Fruit fly (Drosophila melanogaster) whole organism, embryonic: ENCODE results near the gene CG11168.

Experiments
- Asciz ChIP-seq: fragments of 200-800 bp; sonication (Bioruptor generic); optimal IDR thresholded peaks from 2 replicates; lab custom pipeline; 2017; ENCODE audit warnings: missing biosample characterization, mild to moderate bottlenecking, missing genetic modification characterization, missing genetic modification reagents
- CG10209 ChIP-seq: fragments of 200-800 bp; sonication (Bioruptor generic); optimal IDR thresholded peaks from 3 replicates; lab custom pipeline; 2017; ENCODE audit warnings: missing biosample characterization, mild to moderate bottlenecking, missing genetic modification characterization, missing genetic modification reagents
- CG10565 ChIP-seq: fragments of 200-800 bp; sonication (Bioruptor generic); optimal IDR thresholded peaks from 3 replicates; lab custom pipeline; 2016; ENCODE audit warnings: missing biosample characterization, mild to moderate bottlenecking, missing genetic modification characterization
- CG13775 ChIP-seq: fragments of 200-800 bp; sonication (Bioruptor generic); optimal IDR thresholded peaks from 3 replicates; lab custom pipeline; 2017; ENCODE audit warnings: missing biosample characterization, mild to moderate bottlenecking, missing genetic modification characterization
- CG13894 ChIP-seq: fragments of 200-800 bp; sonication (Bioruptor generic); optimal IDR thresholded peaks from 3 replicates; lab custom pipeline; 2018; ENCODE audit warnings: missing biosample characterization, mild to moderate bottlenecking, missing genetic modification characterization, moderate library complexity
- CG14441 ChIP-seq: fragments of 200-800 bp; sonication (Bioruptor generic); IDR thresholded peaks from 2 replicates; pipeline ENCODE4 v1.3.6; 2022; ENCODE audit warnings: missing biosample characterization, missing genetic modification characterization
- CG14667 ChIP-seq: fragments of 200-800 bp; sonication (Bioruptor generic); IDR thresholded peaks from 2 replicates; pipeline ENCODE4 v1.3.6; 2022; ENCODE audit warnings: missing biosample characterization, missing genetic modification characterization
- CG15601 ChIP-seq: fragments of 200-800 bp; sonication (Bioruptor generic); optimal IDR thresholded peaks from 3 replicates; lab custom pipeline; 2019; ENCODE audit warnings: missing biosample characterization, mild to moderate bottlenecking, missing genetic modification characterization, moderate library complexity
- CG16815 ChIP-seq: fragments of 200-800 bp; sonication (Bioruptor generic); optimal IDR thresholded peaks from 3 replicates; lab custom pipeline; 2017; ENCODE audit warnings: missing biosample characterization, mild to moderate bottlenecking, missing genetic modification characterization
- CG17361 ChIP-seq: fragments of 200-800 bp; sonication (Bioruptor generic); IDR thresholded peaks from 3 replicates; pipeline ENCODE4 v1.3.6; 2022; ENCODE audit warnings: missing biosample characterization, missing genetic modification characterization
- CG17802 ChIP-seq: fragments of 200-800 bp; sonication (Bioruptor generic); optimal IDR thresholded peaks from 2 replicates; lab custom pipeline; 2018; ENCODE audit warnings: missing biosample characterization, mild to moderate bottlenecking, missing genetic modification characterization, moderate library complexity
- CG30020 ChIP-seq: fragments of 200-800 bp; optimal IDR thresholded peaks from 2 replicates; lab custom pipeline; 2019; ENCODE audit warnings: missing biosample characterization, mild to moderate bottlenecking, missing genetic modification characterization, moderate library complexity
- CG3726 ChIP-seq: fragments of 200-800 bp; sonication (Bioruptor generic); IDR thresholded peaks from 3 replicates; pipeline ENCODE4, ENCODE4 v1.3.6; 2022; ENCODE audit warnings: missing biosample characterization, missing genetic modification characterization
- CG4707 ChIP-seq: fragments of 200-800 bp; sonication (Bioruptor generic); optimal IDR thresholded peaks from 2 replicates; lab custom pipeline; 2018; ENCODE audit warnings: missing biosample characterization, mild to moderate bottlenecking, missing genetic modification characterization, moderate library complexity
- CG7928 ChIP-seq: fragments of 200-800 bp; sonication (Bioruptor generic); optimal IDR thresholded peaks from 2 replicates; lab custom pipeline; 2017; ENCODE audit warnings: missing biosample characterization, mild to moderate bottlenecking, missing genetic modification characterization
- CG8359 ChIP-seq: fragments of 200-800 bp; sonication (Bioruptor generic); optimal IDR thresholded peaks from 2 replicates; lab custom pipeline; 2017; ENCODE audit warnings: missing biosample characterization, mild to moderate bottlenecking, missing genetic modification characterization, borderline replicate concordance
- CG9817 ChIP-seq: fragments of 200-800 bp; sonication (Bioruptor generic); optimal IDR thresholded peaks from 2 replicates; lab custom pipeline; 2018; ENCODE audit warnings: missing biosample characterization, mild to moderate bottlenecking, missing genetic modification characterization, moderate library complexity
- D19A ChIP-seq: fragments of 200-800 bp; optimal IDR thresholded peaks from 3 replicates; lab custom pipeline; 2019; ENCODE audit warnings: missing biosample characterization, mild to moderate bottlenecking, missing genetic modification characterization, moderate library complexity
- Dfd ChIP-seq, 2 experiments: fragments of >200 bp; optimal IDR thresholded peaks; 2 replicates each; lab custom pipeline; 2017; ENCODE audit warnings: missing biosample characterization in 2 of 2, missing genetic modification characterization in 2 of 2
- Doc3 ChIP-seq: fragments of 200-800 bp; sonication (Bioruptor generic); IDR thresholded peaks from 3 replicates; pipeline ENCODE4 v1.3.6; 2022; ENCODE audit warnings: missing biosample characterization, missing genetic modification characterization; ENCODE audit not compliant: partially characterized antibody
- Gug ChIP-seq: fragments of 200-800 bp; sonication (Bioruptor generic); IDR thresholded peaks from 4 replicates; pipeline ENCODE4 v1.3.6; 2022; ENCODE audit warnings: missing biosample characterization, missing genetic modification characterization
- Hmx ChIP-seq: fragments of 200-800 bp; sonication (Bioruptor generic); optimal IDR thresholded peaks from 2 replicates; lab custom pipeline; 2016; ENCODE audit warnings: missing biosample characterization, missing genetic modification characterization
- Meics ChIP-seq: fragments of 200-800 bp; sonication (Bioruptor generic); optimal IDR thresholded peaks from 2 replicates; lab custom pipeline; 2017; ENCODE audit warnings: missing biosample characterization, mild to moderate bottlenecking, missing genetic modification characterization
- Myb ChIP-seq: fragments of 200-800 bp; sonication (Bioruptor generic); optimal IDR thresholded peaks from 2 replicates; lab custom pipeline; 2016; ENCODE audit warnings: missing biosample characterization, missing genetic modification characterization
- NfI ChIP-seq: fragments of 200-800 bp; sonication (Bioruptor generic); optimal IDR thresholded peaks from 3 replicates; lab custom pipeline; 2018; ENCODE audit warnings: missing biosample characterization, mild to moderate bottlenecking, missing genetic modification characterization, moderate library complexity
- Optix ChIP-seq: fragments of 200-800 bp; sonication (Bioruptor generic); IDR thresholded peaks from 3 replicates; pipeline ENCODE4 v1.3.6; 2022; ENCODE audit warnings: missing biosample characterization, missing genetic modification characterization
- Sin3A ChIP-seq: fragments of >200 bp; optimal IDR thresholded peaks from 2 replicates; lab custom pipeline; 2018
- ash1 ChIP-seq: fragments of 200-800 bp; sonication (Bioruptor generic); optimal IDR thresholded peaks from 2 replicates; lab custom pipeline; 2018; ENCODE audit warnings: missing biosample characterization, mild to moderate bottlenecking, missing genetic modification characterization
- az2 ChIP-seq: fragments of 200-800 bp; sonication (Bioruptor generic); optimal IDR thresholded peaks from 3 replicates; lab custom pipeline; 2016; ENCODE audit warnings: missing biosample characterization, missing genetic modification characterization
- bigmax ChIP-seq: fragments of 200-800 bp; sonication (Bioruptor generic); optimal IDR thresholded peaks from 2 replicates; lab custom pipeline; 2018; ENCODE audit warnings: missing biosample characterization, mild to moderate bottlenecking, missing genetic modification characterization
- bsh ChIP-seq, 2 experiments: fragments of 200-800 bp; sonication (Bioruptor generic); optimal IDR thresholded peaks; 2 replicates each; lab custom pipeline; 2017 to 2018; ENCODE audit warnings: mild to moderate bottlenecking in 2 of 2, missing biosample characterization in 2 of 2, missing genetic modification characterization in 2 of 2, moderate library complexity in 1 of 2
- da ChIP-seq: fragments of 200-800 bp; sonication (Bioruptor generic); optimal IDR thresholded peaks from 2 replicates; lab custom pipeline; 2016; ENCODE audit warnings: missing biosample characterization, missing genetic modification characterization
- emc ChIP-seq: fragments of 200-800 bp; sonication (Bioruptor generic); optimal IDR thresholded peaks from 2 replicates; lab custom pipeline; 2016; ENCODE audit warnings: missing biosample characterization, missing genetic modification characterization
- fd96Cb ChIP-seq: fragments of 200-800 bp; sonication (Bioruptor generic); optimal IDR thresholded peaks from 2 replicates; lab custom pipeline; 2018; ENCODE audit warnings: missing biosample characterization, mild to moderate bottlenecking, missing genetic modification characterization, moderate library complexity
- gce ChIP-seq: fragments of 200-800 bp; sonication (Bioruptor generic); IDR thresholded peaks from 3 replicates; pipeline ENCODE4 v1.3.6; 2022; ENCODE audit warnings: missing biosample characterization, missing genetic modification characterization
- gcm2 ChIP-seq: fragments of 200-800 bp; sonication (Bioruptor generic); optimal IDR thresholded peaks from 2 replicates; lab custom pipeline; 2016; ENCODE audit warnings: missing biosample characterization, missing genetic modification characterization
- gsb ChIP-seq: fragments of 200-800 bp; sonication (Bioruptor generic); IDR thresholded peaks from 2 replicates; pipeline ENCODE4 v1.3.6; 2022; ENCODE audit warnings: missing biosample characterization, missing genetic modification characterization
- gt ChIP-seq: fragments of 200-800 bp; sonication (Bioruptor generic); IDR thresholded peaks from 2 replicates; pipeline ENCODE4 v1.3.6; 2022; ENCODE audit warnings: missing biosample characterization, missing genetic modification characterization
- h ChIP-seq: fragments of >200 bp; optimal IDR thresholded peaks from 2 replicates; lab custom pipeline; 2017
- hbn ChIP-seq: fragments of 200-800 bp; sonication (Bioruptor generic); IDR thresholded peaks from 2 replicates; pipeline ENCODE4 v1.3.6; 2022; ENCODE audit warnings: missing biosample characterization, missing genetic modification characterization; ENCODE audit not compliant: partially characterized antibody
- lov ChIP-seq, 2 experiments: fragments of 200-800 bp in 1 of 2; fragments of >200 bp in 1 of 2; sonication (Bioruptor generic) in 1 of 2; IDR thresholded peaks in 1 of 2; optimal IDR thresholded peaks in 1 of 2; 2 replicates in 1 of 2; 3 replicates in 1 of 2; pipeline versions ENCODE4 v1.3.6 to Lab custom; 2017 to 2022; ENCODE audit warnings: missing biosample characterization in 1 of 2, missing genetic modification characterization in 1 of 2
- maf-S ChIP-seq: fragments of 200-800 bp; sonication (Bioruptor generic); optimal IDR thresholded peaks from 2 replicates; lab custom pipeline; 2016; ENCODE audit warnings: missing biosample characterization, missing genetic modification characterization
- pan ChIP-seq, 4 experiments: fragments of >200 bp in 3 of 4; fragments of 200-800 bp in 1 of 4; sonication (Bioruptor generic) in 1 of 4; optimal IDR thresholded peaks in 3 of 4; IDR thresholded peaks in 1 of 4; 2 replicates each; pipeline versions ENCODE4 v1.3.6 to Lab custom; 2017 to 2022; ENCODE audit warnings: missing biosample characterization in 2 of 4, missing genetic modification characterization in 2 of 4, mixed read lengths in 1 of 4
- sc ChIP-seq, 3 experiments: fragments of >200 bp in 2 of 3; fragments of 200-800 bp in 1 of 3; sonication (Bioruptor generic) in 1 of 3; optimal IDR thresholded peaks; 2 replicates in 2 of 3; 3 replicates in 1 of 3; lab custom pipeline; 2017; ENCODE audit warnings: mild to moderate bottlenecking in 1 of 3, missing biosample characterization in 1 of 3, missing genetic modification characterization in 1 of 3, missing genetic modification reagents in 1 of 3
- unc-4 ChIP-seq: fragments of 200-800 bp; sonication (Bioruptor generic); IDR thresholded peaks from 2 replicates; pipeline ENCODE4 v1.3.6; 2022; ENCODE audit warnings: missing biosample characterization, missing genetic modification characterization; ENCODE audit not compliant: partially characterized antibody
- wdn ChIP-seq: fragments of 200-800 bp; sonication (Bioruptor generic); IDR thresholded peaks from 2 replicates; pipeline ENCODE4 v1.3.6; 2022; ENCODE audit warnings: missing biosample characterization, missing genetic modification characterization
- wek ChIP-seq: fragments of 200-800 bp; sonication (Bioruptor generic); optimal IDR thresholded peaks from 3 replicates; lab custom pipeline; 2018; ENCODE audit warnings: missing biosample characterization, mild to moderate bottlenecking, missing genetic modification characterization, moderate library complexity

CG11168 gene

DNA sequence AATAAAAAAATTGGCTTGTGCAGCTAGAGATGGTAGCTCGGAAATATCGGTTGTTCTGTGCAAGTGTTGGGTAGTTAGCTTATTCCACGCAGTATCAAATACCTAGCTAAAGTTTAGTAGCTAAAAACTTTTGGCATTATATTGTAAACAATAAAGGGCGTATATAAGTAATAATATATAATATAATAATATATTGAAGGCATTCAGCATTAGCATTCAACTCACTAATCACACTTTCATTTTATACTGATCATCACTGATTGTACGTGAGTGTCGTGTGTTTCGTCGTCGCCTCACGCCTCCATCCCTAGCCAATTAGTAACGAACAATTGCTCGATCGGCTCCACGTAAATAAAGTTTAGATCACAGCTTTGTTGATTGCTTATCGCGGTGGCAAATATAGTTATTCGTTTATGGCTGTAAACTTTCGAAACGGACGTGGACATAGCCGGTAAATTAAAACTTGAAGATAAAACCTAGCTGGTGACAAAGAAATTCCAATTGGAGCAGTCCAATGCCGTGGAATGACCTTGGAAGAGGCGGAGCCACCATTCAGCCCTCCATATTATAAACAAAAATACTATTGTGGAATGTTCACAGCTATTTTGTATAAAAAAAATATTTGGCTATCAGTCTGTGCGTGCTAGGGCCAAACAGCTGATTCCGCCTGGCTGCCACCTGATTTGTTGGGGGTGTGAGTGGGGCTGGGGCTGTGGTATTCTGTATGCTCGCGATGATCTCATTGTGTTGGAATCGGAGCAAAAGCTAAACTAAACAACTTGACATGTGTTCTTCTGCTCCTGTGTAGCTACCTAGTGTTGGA is at the start of gene CG11168, which contains the start of the genes PIG-S and sud1 (continued):
- no peak for TF ChIP-seq gt (GFP tag; lab: Robert Waterston, UW)
- no peak for TF ChIP-seq sc (optimal IDR thresholded peaks at IDR 0.05; lab: Kevin White, UChicago)
- TF ChIP-seq sc (GFP tag; optimal IDR thresholded peaks at IDR 0.05; lab: Kevin White, UChicago) = no peak
- TF ChIP-seq ash1 (GFP tag; lab: Kevin White, UChicago) = no peak
- TF ChIP-seq fd96Cb (tag; lab: Kevin White, UChicago) = peak; percentile 63
- no peak for TF ChIP-seq bigmax (GFP tag; lab: Kevin White, UChicago)
- no peak for TF ChIP-seq D19A (tag; lab: Kevin White, UChicago)
- peak; percentile 59 for TF ChIP-seq CG14667 (GFP tag; lab: Robert Waterston, UW)
- TF ChIP-seq NfI (GFP tag; lab: Kevin White, UChicago) = peak; percentile 57
- no peak for TF ChIP-seq gsb
- no peak; the same call in 1 of the 3 replicates for TF ChIP-seq CG17361 (GFP tag; lab: Robert Waterston, UW)
- TF ChIP-seq CG8359 (GFP tag; lab: Kevin White, UChicago) = no peak
- no peak for TF ChIP-seq emc (GFP tag; lab: Kevin White, UChicago)
- no peak for TF ChIP-seq wek (GFP tag; lab: Kevin White, UChicago)
- peak; percentile 63 for TF ChIP-seq CG14441 (GFP tag; lab: Robert Waterston, UW)
- 0 out of 2 replicates have a peak, but pooled peaks have one; percentile 10 for TF ChIP-seq wdn (GFP tag; lab: Robert Waterston, UW)
- no peak for TF ChIP-seq CG15601 (tag; lab: Kevin White, UChicago)
- no peak for TF ChIP-seq da
- TF ChIP-seq unc-4 (GFP tag; lab: Robert Waterston, UW) = peak; percentile 93
- TF ChIP-seq h (lab: Kevin White, UChicago) = no peak
- TF ChIP-seq CG13894 (tag; lab: Kevin White, UChicago) = no peak
- TF ChIP-seq bsh (GFP tag; optimal IDR thresholded peaks at IDR 0.05; lab: Kevin White, UChicago) = peak in 1 of 2 experiments; percentile 63
- TF ChIP-seq Myb (GFP tag; lab: Kevin White, UChicago) = no peak
- no peak for TF ChIP-seq Optix
- TF ChIP-seq hbn (GFP tag; lab: Robert Waterston, UW) = peak; percentile 92
- peak; percentile 64; the same call in 3 of the 4 replicates for TF ChIP-seq Gug
- no peak for TF ChIP-seq gce (GFP tag; lab: Robert Waterston, UW)
- TF ChIP-seq CG7928 (GFP tag; lab: Kevin White, UChicago) = peak; percentile 38
- TF ChIP-seq maf-S = no peak
- no peak for TF ChIP-seq CG10565 (GFP tag; lab: Kevin White, UChicago)
- peak; percentile 32; the same call in 1 of the 3 replicates for TF ChIP-seq CG3726
- no peak for TF ChIP-seq lov (optimal IDR thresholded peaks at IDR 0.05; lab: Kevin White, UChicago)
- TF ChIP-seq lov (GFP tag; IDR thresholded peaks at IDR 0.05; lab: Robert Waterston, UW) = 0 out of 3 replicates have a peak, but pooled peaks have one; percentile 23
- TF ChIP-seq Hmx (GFP tag; lab: Kevin White, UChicago) = no peak
- TF ChIP-seq gcm2 (GFP tag; lab: Kevin White, UChicago) = no peak
- TF ChIP-seq CG13775 (GFP tag; lab: Kevin White, UChicago) = peak; percentile 66
- TF ChIP-seq pan (optimal IDR thresholded peaks at IDR 0.05; lab: Kevin White, UChicago) = no peak
- TF ChIP-seq pan (GFP tag; optimal IDR thresholded peaks at IDR 0.05 in 1 of 2, IDR thresholded peaks at IDR 0.05 in 1 of 2) = peak in 1 of 2 experiments; percentile 62
- peak; percentile 77 for TF ChIP-seq CG9817 (tag; lab: Kevin White, UChicago)
- TF ChIP-seq Doc3 = peak; percentile 96
- TF ChIP-seq az2 (GFP tag; lab: Kevin White, UChicago) = peak; percentile 61
- TF ChIP-seq CG16815 (GFP tag; lab: Kevin White, UChicago) = peak; percentile 54
- peak; percentile 65 for TF ChIP-seq Meics (GFP tag; lab: Kevin White, UChicago)
- TF ChIP-seq Dfd (GFP tag; optimal IDR thresholded peaks at IDR 0.05; lab: Kevin White, UChicago) = no peak
- TF ChIP-seq Sin3A (lab: Kevin White, UChicago) = peak; percentile 43
- TF ChIP-seq CG4707 (GFP tag; lab: Kevin White, UChicago) = no peak
- TF ChIP-seq CG17802 (tag; lab: Kevin White, UChicago) = no peak
- TF ChIP-seq Asciz (GFP tag; lab: Kevin White, UChicago) = no peak
- no peak for TF ChIP-seq CG30020
- TF ChIP-seq CG10209 (GFP tag; lab: Kevin White, UChicago) = no peak
